Fruit fly (Drosophila melanogaster) whole organism, embryonic: ENCODE measurements around the gene Rh5.

Source experiments
- Abd-B ChIP-seq: fragments of 200-800 bp; sonication (Bioruptor generic); optimal IDR thresholded peaks from 2 replicates; lab custom pipeline; 2018; ENCODE audit warnings: missing biosample characterization, mild to moderate bottlenecking, missing genetic modification characterization, moderate library complexity
- Atf3 ChIP-seq: fragments of 200-800 bp; sonication (Bioruptor generic); optimal IDR thresholded peaks from 3 replicates; lab custom pipeline; 2016; ENCODE audit warnings: missing biosample characterization, missing genetic modification characterization
- CG10209 ChIP-seq: fragments of 200-800 bp; sonication (Bioruptor generic); optimal IDR thresholded peaks from 3 replicates; lab custom pipeline; 2017; ENCODE audit warnings: missing biosample characterization, mild to moderate bottlenecking, missing genetic modification characterization, missing genetic modification reagents
- CG11723 ChIP-seq: fragments of 200-800 bp; sonication (Bioruptor generic); optimal IDR thresholded peaks from 2 replicates; lab custom pipeline; 2017; ENCODE audit warnings: missing biosample characterization, mild to moderate bottlenecking, missing genetic modification characterization
- CG14441 ChIP-seq: fragments of 200-800 bp; sonication (Bioruptor generic); IDR thresholded peaks from 2 replicates; pipeline ENCODE4 v1.3.6; 2022; ENCODE audit warnings: missing biosample characterization, missing genetic modification characterization
- CG14710 ChIP-seq: fragments of 200-800 bp; sonication (Bioruptor generic); optimal IDR thresholded peaks from 3 replicates; lab custom pipeline; 2019; ENCODE audit warnings: missing biosample characterization, mild to moderate bottlenecking, missing genetic modification characterization, moderate library complexity
- CG15601 ChIP-seq: fragments of 200-800 bp; sonication (Bioruptor generic); optimal IDR thresholded peaks from 3 replicates; lab custom pipeline; 2019; ENCODE audit warnings: missing biosample characterization, mild to moderate bottlenecking, missing genetic modification characterization, moderate library complexity
- CG1603 ChIP-seq: fragments of 200-800 bp; sonication (Bioruptor generic); optimal IDR thresholded peaks from 2 replicates; lab custom pipeline; 2019; ENCODE audit warnings: missing biosample characterization, mild to moderate bottlenecking, missing genetic modification characterization, moderate library complexity
- CG16813 ChIP-seq: fragments of 200-800 bp; sonication (Bioruptor generic); IDR thresholded peaks from 3 replicates; pipeline ENCODE4 v1.3.6; 2022; ENCODE audit warnings: missing biosample characterization, missing genetic modification characterization; ENCODE audit not compliant: partially characterized antibody
- CG17186 ChIP-seq: fragments of 200-800 bp; sonication (Bioruptor generic); optimal IDR thresholded peaks from 3 replicates; lab custom pipeline; 2017; ENCODE audit warnings: missing biosample characterization, missing genetic modification reagents, missing genetic modification characterization
- CG18599 ChIP-seq: fragments of 200-800 bp; sonication (Bioruptor generic); optimal IDR thresholded peaks from 3 replicates; lab custom pipeline; 2017; ENCODE audit warnings: missing biosample characterization, missing genetic modification characterization, mild to moderate bottlenecking, moderate library complexity, missing genetic modification reagents
- CG2116 ChIP-seq: fragments of 200-800 bp; sonication (Bioruptor generic); optimal IDR thresholded peaks from 3 replicates; lab custom pipeline; 2018; ENCODE audit warnings: missing biosample characterization, mild to moderate bottlenecking, missing genetic modification characterization
- CG32532 ChIP-seq: fragments of 200-800 bp; sonication (Bioruptor generic); IDR thresholded peaks from 2 replicates; pipeline ENCODE4 v1.3.6; 2022; ENCODE audit warnings: missing biosample characterization, missing genetic modification characterization
- CG32767 ChIP-seq: fragments of 200-800 bp; sonication (Bioruptor generic); IDR thresholded peaks from 2 replicates; pipeline ENCODE4 v1.3.6; 2022; ENCODE audit warnings: missing biosample characterization, missing genetic modification characterization
- CG3407 ChIP-seq: fragments of 200-800 bp; sonication (Bioruptor generic); optimal IDR thresholded peaks from 2 replicates; lab custom pipeline; 2018; ENCODE audit warnings: missing biosample characterization, mild to moderate bottlenecking, missing genetic modification characterization
- CG3838 ChIP-seq: fragments of 200-800 bp; sonication (Bioruptor generic); optimal IDR thresholded peaks from 3 replicates; lab custom pipeline; 2016; ENCODE audit warnings: missing biosample characterization, missing genetic modification characterization
- CG4282 ChIP-seq: fragments of 200-800 bp; sonication (Bioruptor generic); optimal IDR thresholded peaks from 2 replicates; lab custom pipeline; 2016; ENCODE audit warnings: missing biosample characterization, missing genetic modification characterization
- CG4730 ChIP-seq: fragments of 200-800 bp; sonication (Bioruptor generic); IDR thresholded peaks from 2 replicates; pipeline ENCODE4 v1.3.6; 2022; ENCODE audit warnings: missing biosample characterization, missing genetic modification characterization
- CG7357 ChIP-seq: fragments of 200-800 bp; sonication (Bioruptor generic); IDR thresholded peaks from 3 replicates; pipeline ENCODE4 v1.3.6; 2022; ENCODE audit warnings: missing biosample characterization, missing genetic modification characterization
- CG7839 ChIP-seq: fragments of 200-800 bp; sonication (Bioruptor generic); optimal IDR thresholded peaks from 3 replicates; lab custom pipeline; 2018; ENCODE audit warnings: missing biosample characterization, mild to moderate bottlenecking, missing genetic modification characterization, moderate library complexity
- CrebB ChIP-seq: fragments of 200-800 bp; sonication (Bioruptor generic); optimal IDR thresholded peaks from 3 replicates; lab custom pipeline; 2018; ENCODE audit warnings: missing biosample characterization, mild to moderate bottlenecking, missing genetic modification characterization
- D19A ChIP-seq: fragments of 200-800 bp; optimal IDR thresholded peaks from 3 replicates; lab custom pipeline; 2019; ENCODE audit warnings: missing biosample characterization, mild to moderate bottlenecking, missing genetic modification characterization, moderate library complexity
- Dbx ChIP-seq: fragments of 200-800 bp; sonication (Bioruptor generic); IDR thresholded peaks from 3 replicates; pipeline ENCODE4 v1.3.6; 2022; ENCODE audit warnings: missing biosample characterization, missing genetic modification characterization
- E2f2 ChIP-seq: fragments of 200-800 bp; sonication (Bioruptor generic); IDR thresholded peaks from 2 replicates; pipeline ENCODE4 v1.3.6; 2022; ENCODE audit warnings: missing biosample characterization, missing genetic modification characterization
- Lpt ChIP-seq: fragments of >200 bp; optimal IDR thresholded peaks from 2 replicates; lab custom pipeline; 2018; ENCODE audit warnings: missing biosample characterization, missing genetic modification characterization
- Mad ChIP-seq: fragments of 200-800 bp; sonication (Bioruptor generic); optimal IDR thresholded peaks from 2 replicates; lab custom pipeline; 2016; ENCODE audit warnings: missing biosample characterization, missing genetic modification characterization
- Med ChIP-seq: fragments of 200-800 bp; sonication (Bioruptor generic); peaks from one replicate; lab custom pipeline; 2016; ENCODE audit warnings: missing biosample characterization, missing genetic modification characterization, mild to moderate bottlenecking, inconsistent platforms, moderate library complexity
- NC2β ChIP-seq: fragments of 200-800 bp; sonication (Bioruptor generic); optimal IDR thresholded peaks from 2 replicates; lab custom pipeline; 2016; ENCODE audit warnings: missing biosample characterization, missing genetic modification characterization
- Nf-YC ChIP-seq: fragments of 200-800 bp; optimal IDR thresholded peaks from 3 replicates; lab custom pipeline; 2019; ENCODE audit warnings: missing biosample characterization, mild to moderate bottlenecking, missing genetic modification characterization, moderate library complexity
- Trl ChIP-seq, 3 experiments: fragments of >200 bp in 2 of 3; fragments of 200-800 bp in 1 of 3; sonication (Bioruptor generic) in 1 of 3; optimal IDR thresholded peaks; 2 replicates in 1 of 3; 3 replicates in 2 of 3; lab custom pipeline; 2016 to 2017; ENCODE audit warnings: missing biosample characterization in 1 of 3, missing genetic modification characterization in 1 of 3
- Usf ChIP-seq: fragments of 200-800 bp; sonication (Bioruptor generic); optimal IDR thresholded peaks from 2 replicates; lab custom pipeline; 2017; ENCODE audit warnings: missing genotype, missing biosample characterization, missing genetic modification characterization
- aop ChIP-seq: fragments of 200-800 bp; sonication (Bioruptor generic); IDR thresholded peaks from 2 replicates; pipeline ENCODE4 v1.3.6; 2022; ENCODE audit warnings: missing biosample characterization, missing genetic modification characterization
- bsh ChIP-seq, 2 experiments: fragments of 200-800 bp; sonication (Bioruptor generic); optimal IDR thresholded peaks; 2 replicates each; lab custom pipeline; 2017 to 2018; ENCODE audit warnings: mild to moderate bottlenecking in 2 of 2, missing biosample characterization in 2 of 2, missing genetic modification characterization in 2 of 2, moderate library complexity in 1 of 2
- chif ChIP-seq, 2 experiments: fragments of 200-800 bp; sonication (Bioruptor generic); optimal IDR thresholded peaks; 3 replicates each; lab custom pipeline; 2016; ENCODE audit warnings: missing biosample characterization in 2 of 2, missing genetic modification characterization in 2 of 2
- corto ChIP-seq: fragments of 200-800 bp; sonication (Bioruptor generic); optimal IDR thresholded peaks from 2 replicates; lab custom pipeline; 2016; ENCODE audit warnings: missing biosample characterization, mild to moderate bottlenecking, missing genetic modification characterization, moderate library complexity
- croc ChIP-seq: fragments of 200-800 bp; sonication (Bioruptor generic); conservative IDR thresholded peaks from 3 replicates; pipeline ENCODE4 v1.3.6; 2022; ENCODE audit warnings: missing biosample characterization, missing genetic modification characterization
- dan ChIP-seq: fragments of 200-800 bp; sonication (Bioruptor generic); IDR thresholded peaks from 2 replicates; pipeline ENCODE4 v1.3.6; 2022; ENCODE audit warnings: missing biosample characterization, missing genetic modification characterization
- fd102C ChIP-seq: fragments of 200-800 bp; sonication (Bioruptor generic); optimal IDR thresholded peaks from 2 replicates; lab custom pipeline; 2018; ENCODE audit warnings: missing biosample characterization, mild to moderate bottlenecking, missing genetic modification characterization, moderate library complexity
- grau ChIP-seq: fragments of 200-800 bp; optimal IDR thresholded peaks from 3 replicates; lab custom pipeline; 2019; ENCODE audit warnings: missing biosample characterization, mild to moderate bottlenecking, missing genetic modification characterization, moderate library complexity
- gsb ChIP-seq: fragments of 200-800 bp; sonication (Bioruptor generic); IDR thresholded peaks from 2 replicates; pipeline ENCODE4 v1.3.6; 2022; ENCODE audit warnings: missing biosample characterization, missing genetic modification characterization
- hb ChIP-seq: fragments of 200-800 bp; sonication (Bioruptor generic); IDR thresholded peaks from 3 replicates; pipeline ENCODE4 v1.3.6; 2022; ENCODE audit warnings: missing biosample characterization, missing genetic modification characterization; ENCODE audit not compliant: partially characterized antibody
- kay ChIP-seq: fragments of 200-800 bp; sonication (Bioruptor generic); optimal IDR thresholded peaks from 2 replicates; lab custom pipeline; 2016; ENCODE audit warnings: missing biosample characterization, missing genetic modification characterization
- nom ChIP-seq: fragments of 200-800 bp; sonication (Bioruptor generic); optimal IDR thresholded peaks from 2 replicates; lab custom pipeline; 2017; ENCODE audit warnings: missing biosample characterization, missing genetic modification characterization, mild to moderate bottlenecking, moderate library complexity, missing genetic modification reagents
- org-1 ChIP-seq: fragments of 200-800 bp; sonication (Bioruptor generic); optimal IDR thresholded peaks from 2 replicates; lab custom pipeline; 2017; ENCODE audit warnings: missing biosample characterization, missing genetic modification characterization
- pan ChIP-seq, 4 experiments: fragments of >200 bp in 3 of 4; fragments of 200-800 bp in 1 of 4; sonication (Bioruptor generic) in 1 of 4; optimal IDR thresholded peaks in 3 of 4; IDR thresholded peaks in 1 of 4; 2 replicates each; pipeline versions ENCODE4 v1.3.6 to Lab custom; 2017 to 2022; ENCODE audit warnings: missing biosample characterization in 2 of 4, missing genetic modification characterization in 2 of 4, mixed read lengths in 1 of 4
- pho ChIP-seq: fragments of 200-800 bp; sonication (Bioruptor generic); optimal IDR thresholded peaks from 2 replicates; lab custom pipeline; 2016; ENCODE audit warnings: missing biosample characterization, missing genetic modification characterization
- pzg ChIP-seq: fragments of 200-800 bp; sonication (Bioruptor generic); optimal IDR thresholded peaks from 3 replicates; lab custom pipeline; 2018; ENCODE audit warnings: missing biosample characterization, mild to moderate bottlenecking, missing genetic modification characterization, moderate library complexity
- row ChIP-seq: fragments of 200-800 bp; sonication (Bioruptor generic); IDR thresholded peaks from 3 replicates; pipeline ENCODE4 v1.3.6; 2022; ENCODE audit warnings: missing biosample characterization, missing genetic modification characterization
- run ChIP-seq: fragments of 200-800 bp; sonication (Bioruptor generic); optimal IDR thresholded peaks from 3 replicates; lab custom pipeline; 2018; ENCODE audit warnings: missing biosample characterization, mild to moderate bottlenecking, missing genetic modification characterization
- schlank ChIP-seq: fragments of 200-800 bp; sonication (Bioruptor generic); optimal IDR thresholded peaks from 2 replicates; lab custom pipeline; 2018; ENCODE audit warnings: missing biosample characterization, mild to moderate bottlenecking, missing genetic modification characterization

Gene Rh5

dm6 chr2L:12025505-12025904 is 17.6 kb downstream of the Rh5 start (continued):
- no peak for TF ChIP-seq CG15601
- TF ChIP-seq CG14441 (GFP tag; lab: Robert Waterston, UW): no peak
- peak; percentile 22 for TF ChIP-seq grau (tag; lab: Kevin White, UChicago)
- TF ChIP-seq Lpt (GFP tag; lab: Kevin White, UChicago): no peak
- peak; percentile 5 for TF ChIP-seq Nf-YC (tag; lab: Kevin White, UChicago)
- TF ChIP-seq schlank (tag; lab: Kevin White, UChicago): no peak
- no peak for TF ChIP-seq CG16813 (GFP tag; lab: Robert Waterston, UW)
- TF ChIP-seq row (GFP tag; lab: Robert Waterston, UW): peak; percentile 45; the same call in 1 of the 3 replicates
- TF ChIP-seq org-1 (GFP tag; lab: Kevin White, UChicago): peak; percentile 14
- TF ChIP-seq CG32532 (GFP tag; lab: Robert Waterston, UW): no peak
- no peak for TF ChIP-seq aop (GFP tag; lab: Robert Waterston, UW)
- TF ChIP-seq NC2β (GFP tag; lab: Kevin White, UChicago): no peak
- peak; percentile 20 for TF ChIP-seq CG7839 (tag; lab: Kevin White, UChicago)
- TF ChIP-seq Usf: no peak
- no peak for TF ChIP-seq CG11723
- TF ChIP-seq CG3838: no peak
- no peak for TF ChIP-seq CG7357 (GFP tag; lab: Robert Waterston, UW)
- no peak for TF ChIP-seq Abd-B (GFP tag; lab: Kevin White, UChicago)
- TF ChIP-seq Med (GFP tag; lab: Kevin White, UChicago): peak; percentile 90
- peak; percentile 17 for TF ChIP-seq CG1603 (tag; lab: Kevin White, UChicago)
- no peak for TF ChIP-seq Trl (optimal IDR thresholded peaks at IDR 0.05; lab: Kevin White, UChicago)
- TF ChIP-seq Trl (GFP tag; optimal IDR thresholded peaks at IDR 0.05; lab: Kevin White, UChicago): no peak
- TF ChIP-seq croc (GFP tag; lab: Robert Waterston, UW): no peak
- no peak for TF ChIP-seq CG14710 (tag; lab: Kevin White, UChicago)
- TF ChIP-seq CG4282 (GFP tag; lab: Kevin White, UChicago): no peak
- peak; percentile 46 for TF ChIP-seq nom (GFP tag; lab: Kevin White, UChicago)
- TF ChIP-seq kay: no peak
- peak; percentile 11; the same call in 1 of the 2 replicates for TF ChIP-seq E2f2 (GFP tag; lab: Robert Waterston, UW)
- no peak for TF ChIP-seq corto (GFP tag; lab: Kevin White, UChicago)
- no peak for TF ChIP-seq dan (GFP tag; lab: Robert Waterston, UW)
- no peak for TF ChIP-seq CG17186
- TF ChIP-seq hb: no peak
- no peak for TF ChIP-seq pzg (GFP tag; lab: Kevin White, UChicago)
- no peak for TF ChIP-seq fd102C (GFP tag; lab: Kevin White, UChicago)
- TF ChIP-seq CG18599 (GFP tag; lab: Kevin White, UChicago): no peak
- TF ChIP-seq CG2116 (GFP tag; lab: Kevin White, UChicago): no peak
- TF ChIP-seq CrebB (tag; lab: Kevin White, UChicago): peak; percentile 3
- no peak for TF ChIP-seq CG3407 (GFP tag; lab: Kevin White, UChicago)
- TF ChIP-seq Atf3 (GFP tag; lab: Kevin White, UChicago): no peak
- no peak for TF ChIP-seq Mad
- TF ChIP-seq D19A (tag; lab: Kevin White, UChicago): no peak
- no peak for TF ChIP-seq chif (GFP tag; optimal IDR thresholded peaks at IDR 0.05; lab: Kevin White, UChicago)
- no peak for TF ChIP-seq pho (GFP tag; lab: Kevin White, UChicago)
- TF ChIP-seq CG10209: peak; percentile 13
- peak in 1 of 2 experiments; percentile 26 for TF ChIP-seq bsh (GFP tag; optimal IDR thresholded peaks at IDR 0.05; lab: Kevin White, UChicago)
- no peak for TF ChIP-seq CG4730 (GFP tag; lab: Robert Waterston, UW)
- no peak for TF ChIP-seq pan (optimal IDR thresholded peaks at IDR 0.05; lab: Kevin White, UChicago)
- peak in 1 of 2 experiments; percentile 49 for TF ChIP-seq pan (GFP tag; optimal IDR thresholded peaks at IDR 0.05 in 1 of 2, IDR thresholded peaks at IDR 0.05 in 1 of 2)
- no peak for TF ChIP-seq run (tag; lab: Kevin White, UChicago)
- no peak for TF ChIP-seq Dbx
- TF ChIP-seq CG32767 (GFP tag; lab: Robert Waterston, UW): no peak
- 0 out of 2 replicates have a peak, but pooled peaks have one; percentile 39 for TF ChIP-seq gsb (GFP tag; lab: Robert Waterston, UW)
